Worm (Caenorhabditis elegans): Measurements from ENCODE around the gene sdz-23.

sdz-23 gene

ce11 chrV:8129252-8129651 is 29.8 kb downstream of the sdz-23 start, which contains the start of gene spr-1:
spr-1 (minus strand) TSS chrV:8129352.
- TF ChIP-seq gmeb-1 (tag; optimal IDR thresholded peaks at IDR 0.05) (no peak), dmd-4 (tag; optimal IDR thresholded peaks at IDR 0.05) (no peak), ztf-1 (GFP tag; conservative IDR thresholded peaks at IDR 0.05) (no peak), mdl-1 (tag; optimal IDR thresholded peaks at IDR 0.05) (no peak), unc-55 (GFP tag; optimal IDR thresholded peaks at IDR 0.05) (no peak), fos-1 (tag; optimal IDR thresholded peaks at IDR 0.05) (no peak)

ce11 chrV:8129719-8130118 is 30.3 kb downstream of the sdz-23 start:
- TF ChIP-seq nhr-10 (tag; optimal IDR thresholded peaks at IDR 0.05), result no peak
- TF ChIP-seq Y55F3AM.14 (GFP tag; optimal IDR thresholded peaks at IDR 0.05), result no peak
- no peak for TF ChIP-seq nhr-11 (tag; optimal IDR thresholded peaks at IDR 0.05)
- no peak for TF ChIP-seq mbf-1 (tag; optimal IDR thresholded peaks at IDR 0.05)
- no peak for TF ChIP-seq nhr-25 (tag; optimal IDR thresholded peaks at IDR 0.05)
- no peak for TF ChIP-seq ztf-4 (tag; optimal IDR thresholded peaks at IDR 0.05)

- TF ChIP-seq alr-1 (tag; optimal IDR thresholded peaks at IDR 0.05) (no peak), egl-27 (tag; optimal IDR thresholded peaks at IDR 0.05) (peak; percentile 14), nhr-129 (tag; optimal IDR thresholded peaks at IDR 0.05) (peak; percentile 70), lsy-2 (tag; optimal IDR thresholded peaks at IDR 0.05) (peak in 1 of 2 experiments; percentile 64), ztf-11 (tag; optimal IDR thresholded peaks at IDR 0.05) (no peak), nhr-6 (tag; optimal IDR thresholded peaks at IDR 0.05) (no peak), sma-9 (GFP tag; optimal IDR thresholded peaks at IDR 0.05) (peak; percentile 70), sma-9 (tag; optimal IDR thresholded peaks at IDR 0.05) (no peak), nhr-237 (tag; optimal IDR thresholded peaks at IDR 0.05) (no peak), ceh-16 (tag; optimal IDR thresholded peaks at IDR 0.05) (no peak), crh-2 (tag; optimal IDR thresholded peaks at IDR 0.05) (peak; percentile 45), dmd-4 (tag; optimal IDR thresholded peaks at IDR 0.05) (no peak), mbf-1 (tag; optimal IDR thresholded peaks at IDR 0.05) (no peak), nhr-11 (tag; optimal IDR thresholded peaks at IDR 0.05) (no peak), blmp-1 (tag; optimal IDR thresholded peaks at IDR 0.05; ENCODE audit: insufficient read depth) (no peak), mdl-1 (tag; optimal IDR thresholded peaks at IDR 0.05) (peak in 1 of 2 experiments; percentile 61), skn-1 (tag; optimal IDR thresholded peaks at IDR 0.05) (no peak), nhr-25 (tag; optimal IDR thresholded peaks at IDR 0.05) (peak; percentile 2), aly-2 (tag; optimal IDR thresholded peaks at IDR 0.05) (peak; percentile 35), unc-55 (GFP tag; optimal IDR thresholded peaks at IDR 0.05) (peak; percentile 62), peb-1 (tag; optimal IDR thresholded peaks at IDR 0.05) (no peak), nhr-77 (tag; optimal IDR thresholded peaks at IDR 0.05) (no peak), F13H6.1 (tag; optimal IDR thresholded peaks at IDR 0.05) (peak; percentile 49), ZK546.5 (tag; optimal IDR thresholded peaks at IDR 0.05) (no peak), ama-1 (optimal IDR thresholded peaks at IDR 0.05) (peak; percentile 26), unc-39 (tag; optimal IDR thresholded peaks at IDR 0.05) (no peak), ztf-1 (GFP tag; conservative IDR thresholded peaks at IDR 0.05) (no peak), snpc-4 (tag; optimal IDR thresholded peaks at IDR 0.05) (peak; percentile 47), sem-4 (tag; optimal IDR thresholded peaks at IDR 0.05) (no peak), C34F6.9 (tag; optimal IDR thresholded peaks at IDR 0.05) (peak; percentile 92), sma-3 (GFP tag; optimal IDR thresholded peaks at IDR 0.05) (no peak), elt-1 (tag; optimal IDR thresholded peaks at IDR 0.05) (no peak), unc-62 (GFP tag; optimal IDR thresholded peaks at IDR 0.05) (no peak), elt-3 (tag; optimal IDR thresholded peaks at IDR 0.05) (no peak), nhr-21 (tag; optimal IDR thresholded peaks at IDR 0.05) (peak; percentile 16), ztf-4 (tag; optimal IDR thresholded peaks at IDR 0.05) (peak; percentile 26), nhr-12 (tag; optimal IDR thresholded peaks at IDR 0.05) (no peak), lin-13 (GFP tag; optimal IDR thresholded peaks at IDR 0.05) (no peak), lin-39 (tag; optimal IDR thresholded peaks at IDR 0.05) (no peak), nhr-23 (tag; optimal IDR thresholded peaks at IDR 0.05) (no peak), lin-11 (tag; optimal IDR thresholded peaks at IDR 0.05) (no peak), fos-1 (tag; optimal IDR thresholded peaks at IDR 0.05) (peak; percentile 48), zag-1 (tag; optimal IDR thresholded peaks at IDR 0.05) (peak; percentile 76), gmeb-1 (tag; optimal IDR thresholded peaks at IDR 0.05) (no peak), ceh-82 (tag; optimal IDR thresholded peaks at IDR 0.05) (no peak), Y55F3AM.14 (GFP tag; optimal IDR thresholded peaks at IDR 0.05) (no peak), R02D3.7 (tag; optimal IDR thresholded peaks at IDR 0.05) (no peak), nhr-10 (tag; optimal IDR thresholded peaks at IDR 0.05) (no peak), mab-5 (tag; optimal IDR thresholded peaks at IDR 0.05) (peak; percentile 55)
These were observed 30.8 kb downstream of the sdz-23 start, which contains the start of gene snap-1 for ce11 chrV:8130149-8130661. snap-1 (plus strand) TSS chrV:8130611.

Measured in whole organism, L2 larva.